Worm (Caenorhabditis elegans) whole organism, mixed stage, embryonic: ENCODE measurements around the gene T13F3.4.

Experiments used
- bed-3 ChIP-seq: fragments of 200-800 bp; sonication (Bioruptor generic); optimal IDR thresholded peaks from 3 replicates; lab custom pipeline; 2018; ENCODE audit warnings: mild to moderate bottlenecking, missing genetic modification characterization, moderate library complexity, missing compliant biosample characterization
- ceh-43 ChIP-seq: fragments of 200-800 bp; sonication (Bioruptor generic); optimal IDR thresholded peaks from 2 replicates; lab custom pipeline; 2018; ENCODE audit warnings: mild to moderate bottlenecking, missing genetic modification characterization, moderate library complexity, missing compliant biosample characterization
- elt-1 ChIP-seq: sonication (generic microtip); optimal IDR thresholded peaks from 2 replicates; lab custom pipeline; 2017; ENCODE audit warnings: missing genetic modification characterization, mild to moderate bottlenecking, missing compliant biosample characterization, antibody characterized with exemption, moderate library complexity, borderline replicate concordance; ENCODE audit not compliant: insufficient read depth
- lin-13 ChIP-seq: fragments of 150-350 bp; optimal IDR thresholded peaks from 2 replicates; lab custom pipeline; 2014; ENCODE audit warnings: missing biosample characterization, missing genetic modification characterization
- lsy-2 ChIP-seq: fragments of 150-350 bp; optimal IDR thresholded peaks from 2 replicates; lab custom pipeline; 2014; ENCODE audit warnings: missing biosample characterization, missing genetic modification characterization
- nhr-28 ChIP-seq: fragments of 150-350 bp; optimal IDR thresholded peaks from 2 replicates; lab custom pipeline; 2014; ENCODE audit warnings: missing biosample characterization, missing genetic modification characterization
- snpc-4 ChIP-seq: fragments of 150-350 bp; optimal IDR thresholded peaks from 2 replicates; lab custom pipeline; 2014; ENCODE audit warnings: missing biosample characterization, missing genetic modification characterization
- zip-8 ChIP-seq: fragments of 150-350 bp; optimal IDR thresholded peaks from 2 replicates; lab custom pipeline; 2014; ENCODE audit warnings: missing biosample characterization, missing genetic modification characterization

- TF ChIP-seq zip-8 (tag; lab: Kevin White, UChicago) (no peak), nhr-28 (tag; lab: Kevin White, UChicago) (no peak), snpc-4 (tag; lab: Kevin White, UChicago) (no peak), bed-3 (GFP tag; lab: Kevin White, UChicago) (no peak), lsy-2 (tag; lab: Kevin White, UChicago) (no peak), elt-1 (no peak), ceh-43 (no peak), lin-13 (no peak)
These were observed 36.5 kb downstream of the T13F3.4 start, which contains the start of the genes F21H7.2 and F21H7.12 for ce11 chrV:16229896-16230295.
